Fruit fly (Drosophila melanogaster): ENCODE measurements around the gene CG5800.

CG5800 gene

dm6 chrX:17682745-17683505, 46.8 kb downstream of the CG5800 start (continued):
- peak; percentile 81 for TF ChIP-seq sqz (GFP tag; optimal IDR thresholded peaks at IDR 0.05)
- peak; percentile 49; the same call in 1 of the 2 replicates for TF ChIP-seq sim (GFP tag; IDR thresholded peaks at IDR 0.05)
- TF ChIP-seq CG15601 (tag; optimal IDR thresholded peaks at IDR 0.05) = peak; percentile 61
- TF ChIP-seq ssp (GFP tag; IDR thresholded peaks at IDR 0.05) = peak; percentile 67
- TF ChIP-seq Dek (tag; optimal IDR thresholded peaks at IDR 0.05) = no peak
- peak; percentile 10 for TF ChIP-seq kay (GFP tag; optimal IDR thresholded peaks at IDR 0.05)
- 0 out of 3 replicates have a peak, but pooled peaks have one; percentile 50 for TF ChIP-seq CG2199 (GFP tag; IDR thresholded peaks at IDR 0.05)
- TF ChIP-seq CG7556 (GFP tag; optimal IDR thresholded peaks at IDR 0.05) = peak; percentile 51
- TF ChIP-seq esg (GFP tag; conservative IDR thresholded peaks at IDR 0.05) = peak; percentile 81
- TF ChIP-seq ind (GFP tag; optimal IDR thresholded peaks at IDR 0.05) = peak; percentile 52
- peak; percentile 72 for TF ChIP-seq CG11695 (GFP tag; IDR thresholded peaks at IDR 0.05)
- TF ChIP-seq Mes4 (GFP tag; optimal IDR thresholded peaks at IDR 0.05) = no peak
- TF ChIP-seq CG8281 (tag; optimal IDR thresholded peaks at IDR 0.05) = no peak
- TF ChIP-seq luna (GFP tag; optimal IDR thresholded peaks at IDR 0.05) = no peak
- peak; percentile 83 for TF ChIP-seq CG5953 (GFP tag; IDR thresholded peaks at IDR 0.05)
- TF ChIP-seq Eip74EF (GFP tag; optimal IDR thresholded peaks at IDR 0.05) = peak in 1 of 2 experiments; percentile 45
- TF ChIP-seq ATbp (GFP tag; optimal IDR thresholded peaks at IDR 0.05) = peak; percentile 70
- peak; percentile 83 for TF ChIP-seq stc (GFP tag; IDR thresholded peaks at IDR 0.05)
- TF ChIP-seq pita (GFP tag; optimal IDR thresholded peaks at IDR 0.05) = no peak
- peak; percentile 3 for TF ChIP-seq Atf3 (GFP tag; optimal IDR thresholded peaks at IDR 0.05)
- no peak for TF ChIP-seq CG8290 (GFP tag; optimal IDR thresholded peaks at IDR 0.05)
- no peak for TF ChIP-seq CG8290 (tag; optimal IDR thresholded peaks at IDR 0.05)
- peak; percentile 73 for TF ChIP-seq fd96Cb (tag; optimal IDR thresholded peaks at IDR 0.05)
- TF ChIP-seq CG33557 (GFP tag; optimal IDR thresholded peaks at IDR 0.05) = no peak
- TF ChIP-seq pum (GFP tag; optimal IDR thresholded peaks at IDR 0.05) = no peak
- peak; percentile 26 for TF ChIP-seq CG4707 (GFP tag; optimal IDR thresholded peaks at IDR 0.05)
- TF ChIP-seq CG18599 (GFP tag; optimal IDR thresholded peaks at IDR 0.05) = peak; percentile 43
- TF ChIP-seq Oli (tag; optimal IDR thresholded peaks at IDR 0.05) = peak; percentile 69
- TF ChIP-seq hth (optimal IDR thresholded peaks at IDR 0.05) = no peak
- TF ChIP-seq az2 (GFP tag; optimal IDR thresholded peaks at IDR 0.05) = peak; percentile 61
- TF ChIP-seq Ptx1 (GFP tag; IDR thresholded peaks at IDR 0.05) = peak; percentile 89
- peak; percentile 0 for TF ChIP-seq CG30431 (GFP tag; optimal IDR thresholded peaks at IDR 0.05)
- TF ChIP-seq pnt (GFP tag; optimal IDR thresholded peaks at IDR 0.05) = peak; percentile 28
- TF ChIP-seq CG2712 (tag; optimal IDR thresholded peaks at IDR 0.05) = peak; percentile 65
- peak; percentile 91 for TF ChIP-seq ci (GFP tag; IDR thresholded peaks at IDR 0.05)
- no peak; the same call in 1 of the 2 replicates for TF ChIP-seq amos (GFP tag; IDR thresholded peaks at IDR 0.05; ENCODE audit: partially characterized antibody)
- peak; percentile 88 for TF ChIP-seq Optix (GFP tag; IDR thresholded peaks at IDR 0.05)
- no peak for TF ChIP-seq CG11398 (GFP tag; optimal IDR thresholded peaks at IDR 0.05)
- TF ChIP-seq Pdp1 (GFP tag; optimal IDR thresholded peaks at IDR 0.05) = peak; percentile 32 to 70
- peak; percentile 15 for TF ChIP-seq CG1233 (GFP tag; optimal IDR thresholded peaks at IDR 0.05)
- TF ChIP-seq CG7745 (tag; optimal IDR thresholded peaks at IDR 0.05) = no peak
- TF ChIP-seq jumu (GFP tag; optimal IDR thresholded peaks at IDR 0.05) = no peak
- TF ChIP-seq CG32532 (GFP tag; IDR thresholded peaks at IDR 0.05) = peak; percentile 62
- TF ChIP-seq CG8089 (GFP tag; optimal IDR thresholded peaks at IDR 0.05) = no peak
- no peak for TF ChIP-seq dm (GFP tag; optimal IDR thresholded peaks at IDR 0.05)
- no peak for TF ChIP-seq gro (GFP tag; optimal IDR thresholded peaks at IDR 0.05)
- no peak for TF ChIP-seq unc-4 (GFP tag; IDR thresholded peaks at IDR 0.05; ENCODE audit: partially characterized antibody)
- no peak for TF ChIP-seq MESR4 (GFP tag; optimal IDR thresholded peaks at IDR 0.05)
- peak; percentile 54; the same call in 1 of the 2 replicates for TF ChIP-seq Lim3 (GFP tag; IDR thresholded peaks at IDR 0.05)
- TF ChIP-seq ap (GFP tag; IDR thresholded peaks at IDR 0.05) = peak; percentile 72
